Worm (Caenorhabditis elegans) whole organism, L2 larva: ENCODE measurements around the gene Y7A5A.1.
A peak's percentile ranks its signal among the peaks of the same experiment; 100 is the strongest.

ENCODE experiments used
- C34F6.9 ChIP-seq: fragments of 150-350 bp; optimal IDR thresholded peaks from 2 replicates; lab custom pipeline; 2014; ENCODE audit warnings: missing biosample characterization, missing genetic modification characterization
- Y55F3AM.14 ChIP-seq: fragments of 200-800 bp; sonication (Bioruptor generic); optimal IDR thresholded peaks from 2 replicates; lab custom pipeline; 2018; ENCODE audit warnings: mild to moderate bottlenecking, missing genetic modification characterization, missing compliant biosample characterization
- ZK546.5 ChIP-seq: sonication (generic microtip); optimal IDR thresholded peaks from 2 replicates; lab custom pipeline; 2017; ENCODE audit warnings: missing biosample characterization, missing genetic modification characterization
- alr-1 ChIP-seq: fragments of 150-350 bp; optimal IDR thresholded peaks from 2 replicates; lab custom pipeline; 2014; ENCODE audit warnings: missing biosample characterization, missing genetic modification characterization
- aly-2 ChIP-seq: fragments of 150-350 bp; optimal IDR thresholded peaks from 2 replicates; lab custom pipeline; 2014; ENCODE audit warnings: missing biosample characterization, missing genetic modification characterization
- ama-1 ChIP-seq: fragments of 150-350 bp; optimal IDR thresholded peaks from 2 replicates; lab custom pipeline; 2018; ENCODE audit warnings: inconsistent platforms
- blmp-1 ChIP-seq: sonication (generic microtip); optimal IDR thresholded peaks from 2 replicates; lab custom pipeline; 2017; ENCODE audit warnings: missing genetic modification characterization, mild to moderate bottlenecking, missing compliant biosample characterization, antibody characterized with exemption, moderate library complexity; ENCODE audit not compliant: insufficient read depth
- ceh-82 ChIP-seq: fragments of 150-350 bp; optimal IDR thresholded peaks from 2 replicates; lab custom pipeline; 2014; ENCODE audit warnings: missing biosample characterization, missing genetic modification characterization
- crh-2 ChIP-seq: sonication (generic microtip); optimal IDR thresholded peaks from 2 replicates; lab custom pipeline; 2017; ENCODE audit warnings: missing biosample characterization, missing genetic modification characterization
- dmd-4 ChIP-seq: sonication (generic microtip); optimal IDR thresholded peaks from 2 replicates; lab custom pipeline; 2017; ENCODE audit warnings: missing biosample characterization, missing genetic modification characterization
- elt-1 ChIP-seq: fragments of 150-350 bp; optimal IDR thresholded peaks from 2 replicates; lab custom pipeline; 2014; ENCODE audit warnings: missing biosample characterization, missing genetic modification characterization
- elt-3 ChIP-seq: sonication (generic microtip); optimal IDR thresholded peaks from 2 replicates; lab custom pipeline; 2017; ENCODE audit warnings: missing biosample characterization, missing genetic modification characterization
- fos-1 ChIP-seq: fragments of 150-350 bp; optimal IDR thresholded peaks from 2 replicates; lab custom pipeline; 2014; ENCODE audit warnings: missing biosample characterization, missing genetic modification characterization
- gmeb-1 ChIP-seq: fragments of 150-350 bp; optimal IDR thresholded peaks from 2 replicates; lab custom pipeline; 2014; ENCODE audit warnings: missing biosample characterization, missing genetic modification characterization
- lin-11 ChIP-seq: fragments of 150-350 bp; sonication (generic microtip); optimal IDR thresholded peaks from 2 replicates; lab custom pipeline; 2014; ENCODE audit warnings: missing biosample characterization, missing genetic modification characterization, inconsistent platforms, mixed read lengths
- lin-13 ChIP-seq: fragments of 150-350 bp; optimal IDR thresholded peaks from 2 replicates; lab custom pipeline; 2014; ENCODE audit warnings: missing biosample characterization, missing genetic modification reagents, missing genetic modification characterization
- lin-39 ChIP-seq: fragments of 150-350 bp; optimal IDR thresholded peaks from 2 replicates; lab custom pipeline; 2014; ENCODE audit warnings: missing biosample characterization, missing genetic modification reagents, missing genetic modification characterization
- mab-5 ChIP-seq: fragments of 150-350 bp; optimal IDR thresholded peaks from 2 replicates; lab custom pipeline; 2014; ENCODE audit warnings: missing biosample characterization, missing genetic modification characterization
- mbf-1 ChIP-seq: sonication (generic microtip); optimal IDR thresholded peaks from 2 replicates; lab custom pipeline; 2017; ENCODE audit warnings: missing biosample characterization, missing genetic modification characterization
- mdl-1 ChIP-seq, 2 experiments: fragments of 150-350 bp in 1 of 2; sonication (generic microtip) in 1 of 2; optimal IDR thresholded peaks; 2 replicates each; lab custom pipeline; 2017; ENCODE audit warnings: missing biosample characterization in 2 of 2, missing genetic modification characterization in 2 of 2
- nhr-10 ChIP-seq: sonication (generic microtip); optimal IDR thresholded peaks from 2 replicates; lab custom pipeline; 2017; ENCODE audit warnings: missing biosample characterization, missing genetic modification characterization
- nhr-11 ChIP-seq: fragments of 150-350 bp; optimal IDR thresholded peaks from 2 replicates; lab custom pipeline; 2014; ENCODE audit warnings: missing biosample characterization, missing genetic modification characterization
- nhr-12 ChIP-seq: fragments of 150-350 bp; optimal IDR thresholded peaks from 2 replicates; lab custom pipeline; 2014; ENCODE audit warnings: missing biosample characterization, missing genetic modification characterization
- nhr-129 ChIP-seq: fragments of 150-350 bp; optimal IDR thresholded peaks from 2 replicates; lab custom pipeline; 2014; ENCODE audit warnings: missing biosample characterization, missing genetic modification characterization
- nhr-21 ChIP-seq: fragments of 150-350 bp; optimal IDR thresholded peaks from 2 replicates; lab custom pipeline; 2014; ENCODE audit warnings: missing biosample characterization, missing genetic modification characterization
- nhr-23 ChIP-seq: fragments of 150-350 bp; optimal IDR thresholded peaks from 2 replicates; lab custom pipeline; 2014; ENCODE audit warnings: missing biosample characterization, missing genetic modification reagents, missing genetic modification characterization
- nhr-237 ChIP-seq: fragments of 150-350 bp; optimal IDR thresholded peaks from 2 replicates; lab custom pipeline; 2014; ENCODE audit warnings: missing biosample characterization, missing genetic modification characterization
- nhr-25 ChIP-seq: fragments of 150-350 bp; sonication (generic microtip); optimal IDR thresholded peaks from 3 replicates; lab custom pipeline; 2014; ENCODE audit warnings: missing biosample characterization, missing genetic modification characterization
- nhr-6 ChIP-seq: fragments of 150-350 bp; optimal IDR thresholded peaks from 2 replicates; lab custom pipeline; 2014; ENCODE audit warnings: missing biosample characterization, missing genetic modification characterization
- nhr-77 ChIP-seq: fragments of 150-350 bp; optimal IDR thresholded peaks from 2 replicates; lab custom pipeline; 2014; ENCODE audit warnings: missing biosample characterization, missing genetic modification characterization
- peb-1 ChIP-seq: fragments of 150-350 bp; optimal IDR thresholded peaks from 2 replicates; lab custom pipeline; 2014; ENCODE audit warnings: missing biosample characterization, missing genetic modification characterization
- sem-4 ChIP-seq: fragments of 150-350 bp; optimal IDR thresholded peaks from 2 replicates; lab custom pipeline; 2014; ENCODE audit warnings: missing biosample characterization, missing genetic modification reagents, missing genetic modification characterization
- sma-3 ChIP-seq: sonication (generic microtip); optimal IDR thresholded peaks from 2 replicates; lab custom pipeline; 2016; ENCODE audit warnings: missing genetic modification reagents, missing genetic modification characterization, missing compliant biosample characterization
- sma-9 ChIP-seq, 2 experiments: fragments of 150-350 bp in 1 of 2; sonication (generic microtip) in 1 of 2; optimal IDR thresholded peaks; 2 replicates each; lab custom pipeline; 2014 to 2016; ENCODE audit warnings: missing genetic modification characterization in 2 of 2, mild to moderate bottlenecking in 1 of 2, missing biosample characterization in 1 of 2, missing compliant biosample characterization in 1 of 2, missing genetic modification reagents in 1 of 2, moderate library complexity in 1 of 2
- unc-39 ChIP-seq: fragments of 150-350 bp; optimal IDR thresholded peaks from 2 replicates; lab custom pipeline; 2014; ENCODE audit warnings: missing biosample characterization, missing genetic modification characterization
- unc-55 ChIP-seq: fragments of 150-350 bp; sonication (generic microtip); optimal IDR thresholded peaks from 3 replicates; lab custom pipeline; 2014; ENCODE audit warnings: missing biosample characterization, missing genetic modification reagents, missing genetic modification characterization
- unc-62 ChIP-seq: fragments of 150-350 bp; optimal IDR thresholded peaks from 2 replicates; lab custom pipeline; 2014; ENCODE audit warnings: missing biosample characterization, missing genetic modification reagents, missing genetic modification characterization
- zag-1 ChIP-seq: fragments of 150-350 bp; optimal IDR thresholded peaks from 2 replicates; lab custom pipeline; 2014; ENCODE audit warnings: missing biosample characterization, missing genetic modification characterization
- ztf-1 ChIP-seq: fragments of 200-800 bp; sonication (Bioruptor generic); conservative IDR thresholded peaks from 2 replicates; pipeline ENCODE4 v1.3.6; 2022; ENCODE audit warnings: missing genetic modification characterization, missing compliant biosample characterization
- ztf-11 ChIP-seq: sonication (generic microtip); optimal IDR thresholded peaks from 2 replicates; lab custom pipeline; 2017; ENCODE audit warnings: missing biosample characterization, missing genetic modification characterization

Y7A5A.1 gene

ce11 chrX:15799595-15799994 lies 28.3 kb upstream of the Y7A5A.1 start, which contains the start of gene Y7A5A.6:
TSS of gene Y7A5A.6 (minus strand) at chrX:15799695.
- TF ChIP-seq sma-3 (GFP tag; lab: Kevin White, UChicago) (no peak), zag-1 (no peak), nhr-12 (tag; lab: Kevin White, UChicago) (no peak), dmd-4 (tag; lab: Kevin White, UChicago) (no peak), nhr-129 (tag; lab: Kevin White, UChicago) (no peak), ceh-82 (tag; lab: Kevin White, UChicago) (no peak), nhr-21 (tag; lab: Kevin White, UChicago) (no peak), elt-1 (tag; lab: Kevin White, UChicago) (no peak), nhr-237 (tag; lab: Kevin White, UChicago) (no peak), ztf-11 (no peak), sem-4 (no peak), nhr-11 (tag; lab: Kevin White, UChicago) (no peak), fos-1 (tag; lab: Kevin White, UChicago) (no peak), C34F6.9 (no peak), Y55F3AM.14 (GFP tag; lab: Kevin White, UChicago) (no peak), ama-1 (no peak), mdl-1 (tag; optimal IDR thresholded peaks at IDR 0.05; lab: Kevin White, UChicago) (no peak), alr-1 (no peak), blmp-1 (tag; lab: Kevin White, UChicago) (no peak)

ce11 chrX:15796633-15797032 lies 25.3 kb upstream of the Y7A5A.1 start:
- TF ChIP-seq blmp-1 (tag; lab: Kevin White, UChicago) (no peak), nhr-11 (tag; lab: Kevin White, UChicago) (no peak), crh-2 (tag; lab: Kevin White, UChicago) (no peak), nhr-21 (tag; lab: Kevin White, UChicago) (peak; percentile 59), nhr-12 (tag; lab: Kevin White, UChicago) (no peak), sma-3 (GFP tag; lab: Kevin White, UChicago) (peak; percentile 10), mbf-1 (no peak)

DNA sequence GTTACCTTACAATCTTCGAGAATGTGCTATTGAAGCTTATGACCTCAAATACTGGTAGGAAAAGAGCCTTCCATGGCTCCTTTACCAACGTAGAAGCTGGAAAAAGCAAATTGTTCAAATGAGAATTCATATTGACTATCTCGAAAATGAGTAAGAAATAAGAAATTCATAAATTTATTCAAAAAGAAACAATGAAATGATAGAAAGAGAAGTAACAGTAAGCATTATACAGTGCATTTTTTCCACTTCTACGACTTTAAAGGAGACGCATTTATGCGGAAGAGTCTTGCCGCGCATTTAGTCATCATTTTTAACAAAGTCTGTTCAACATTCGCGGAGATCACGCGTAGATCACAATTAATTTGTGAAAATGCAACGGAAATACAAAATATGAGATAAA lies 23.7 kb upstream of the Y7A5A.1 start, which contains the start of gene Y7A5A.10:
TSS of gene Y7A5A.10 (minus strand) at position 101 of the 400 bp plus-strand sequence.
- TF ChIP-seq unc-55 (GFP tag; lab: Kevin White, UChicago) (no peak), alr-1 (no peak), unc-62 (GFP tag; lab: Kevin White, UChicago) (no peak), lin-13 (no peak), ceh-82 (tag; lab: Kevin White, UChicago) (no peak), elt-3 (no peak), peb-1 (tag; lab: Kevin White, UChicago) (no peak), lin-39 (no peak), mab-5 (tag; lab: Kevin White, UChicago) (no peak), nhr-12 (tag; lab: Kevin White, UChicago) (no peak), ama-1 (no peak), C34F6.9 (no peak), mbf-1 (no peak), nhr-23 (tag; lab: Kevin White, UChicago) (no peak)

- TF ChIP-seq gmeb-1 (tag; lab: Kevin White, UChicago) (no peak), C34F6.9 (no peak), lin-11 (no peak), nhr-77 (tag; lab: Kevin White, UChicago) (no peak), elt-1 (tag; lab: Kevin White, UChicago) (no peak), Y55F3AM.14 (GFP tag; lab: Kevin White, UChicago) (no peak), sem-4 (no peak)
Measured at ce11 chrX:15786726-15787125, 15.4 kb upstream of the Y7A5A.1 start, which contains the start of gene Y7A5A.5. TSS of gene Y7A5A.5 (minus strand) at chrX:15786826.

- TF ChIP-seq nhr-6 (tag; lab: Kevin White, UChicago) (no peak), aly-2 (tag; lab: Kevin White, UChicago) (no peak), gmeb-1 (tag; lab: Kevin White, UChicago) (no peak), nhr-11 (tag; lab: Kevin White, UChicago) (no peak), nhr-129 (tag; lab: Kevin White, UChicago) (no peak), nhr-25 (tag; lab: Kevin White, UChicago) (no peak), unc-39 (tag; lab: Kevin White, UChicago) (no peak), dmd-4 (tag; lab: Kevin White, UChicago) (no peak), nhr-10 (no peak), Y55F3AM.14 (GFP tag; lab: Kevin White, UChicago) (no peak), nhr-12 (tag; lab: Kevin White, UChicago) (no peak), C34F6.9 (no peak), mdl-1 (tag; optimal IDR thresholded peaks at IDR 0.05; lab: Kevin White, UChicago) (no peak), ama-1 (no peak), nhr-237 (tag; lab: Kevin White, UChicago) (no peak), sma-9 (GFP tag; optimal IDR thresholded peaks at IDR 0.05; lab: Kevin White, UChicago) (no peak), sma-9 (tag; optimal IDR thresholded peaks at IDR 0.05; lab: Kevin White, UChicago) (no peak), ztf-1 (no peak), ZK546.5 (tag; lab: Kevin White, UChicago) (no peak)
Measured at ce11 chrX:15784570-15784969, 13.3 kb upstream of the Y7A5A.1 start, which contains the start of gene Y7A5A.3. TSS of gene Y7A5A.3 (minus strand) at chrX:15784670.
